Worm (Caenorhabditis elegans) whole organism, late embryonic: ENCODE measurements around the gene Y116A8C.44.

Experiments used
- K02D7.2 ChIP-seq: sonication (generic microtip); optimal IDR thresholded peaks from 2 replicates; lab custom pipeline; 2017; ENCODE audit warnings: mild to moderate bottlenecking, missing genetic modification characterization, missing compliant biosample characterization
- Y22D7AL.16 ChIP-seq: sonication (generic microtip); optimal IDR thresholded peaks from 2 replicates; lab custom pipeline; 2016; ENCODE audit warnings: missing genetic modification characterization, missing compliant biosample characterization
- ceh-14 ChIP-seq: sonication (generic microtip); optimal IDR thresholded peaks from 2 replicates; lab custom pipeline; 2016; ENCODE audit warnings: missing genotype, missing genetic modification characterization, missing compliant biosample characterization
- ceh-19 ChIP-seq: fragments of 200-800 bp; sonication (Bioruptor generic); optimal IDR thresholded peaks from 2 replicates; lab custom pipeline; 2018; ENCODE audit warnings: mild to moderate bottlenecking, missing genetic modification characterization, missing compliant biosample characterization
- ceh-22 ChIP-seq: sonication (generic microtip); optimal IDR thresholded peaks from 2 replicates; lab custom pipeline; 2017; ENCODE audit warnings: missing biosample characterization, missing genetic modification characterization
- ceh-24 ChIP-seq: sonication (generic microtip); optimal IDR thresholded peaks from 2 replicates; lab custom pipeline; 2016; ENCODE audit warnings: mild to moderate bottlenecking, missing genetic modification characterization, missing compliant biosample characterization
- ceh-48 ChIP-seq: sonication (generic microtip); optimal IDR thresholded peaks from 2 replicates; lab custom pipeline; 2016; ENCODE audit warnings: missing genetic modification characterization, inconsistent platforms, missing compliant biosample characterization
- ceh-6 ChIP-seq: fragments of 200-800 bp; sonication (Bioruptor generic); optimal IDR thresholded peaks from 2 replicates; lab custom pipeline; 2018; ENCODE audit warnings: mild to moderate bottlenecking, missing genetic modification characterization, missing compliant biosample characterization
- elt-2 ChIP-seq: sonication (generic microtip); optimal IDR thresholded peaks from 2 replicates; lab custom pipeline; 2016; ENCODE audit warnings: missing genetic modification reagents, missing genetic modification characterization, missing compliant biosample characterization
- elt-4 ChIP-seq: sonication (generic microtip); optimal IDR thresholded peaks from 2 replicates; lab custom pipeline; 2016; ENCODE audit warnings: missing genetic modification characterization, missing compliant biosample characterization
- ets-4 ChIP-seq: sonication (generic microtip); optimal IDR thresholded peaks from 2 replicates; lab custom pipeline; 2016; ENCODE audit warnings: missing genetic modification characterization, missing compliant biosample characterization
- eyg-1 ChIP-seq: sonication (generic microtip); optimal IDR thresholded peaks from 2 replicates; lab custom pipeline; 2016; ENCODE audit warnings: missing genotype, missing genetic modification characterization, missing compliant biosample characterization
- fax-1 ChIP-seq: sonication (generic microtip); optimal IDR thresholded peaks from 2 replicates; lab custom pipeline; 2016; ENCODE audit warnings: missing genotype, missing genetic modification characterization, missing compliant biosample characterization
- fkh-6 ChIP-seq: sonication (generic microtip); optimal IDR thresholded peaks from 2 replicates; lab custom pipeline; 2016; ENCODE audit warnings: missing genetic modification characterization, missing compliant biosample characterization
- hlh-15 ChIP-seq: sonication (generic microtip); optimal IDR thresholded peaks from 2 replicates; lab custom pipeline; 2016; ENCODE audit warnings: missing genetic modification characterization, missing compliant biosample characterization
- hlh-30 ChIP-seq: sonication (generic microtip); optimal IDR thresholded peaks from 2 replicates; lab custom pipeline; 2017; ENCODE audit warnings: antibody characterized with exemption, missing genetic modification characterization, missing compliant biosample characterization; ENCODE audit not compliant: insufficient read depth
- lin-11 ChIP-seq: fragments of 200-800 bp; sonication (Bioruptor generic); optimal IDR thresholded peaks from 2 replicates; lab custom pipeline; 2018; ENCODE audit warnings: mild to moderate bottlenecking, missing genetic modification characterization, missing compliant biosample characterization
- madf-2 ChIP-seq: sonication (generic microtip); optimal IDR thresholded peaks from 2 replicates; lab custom pipeline; 2017; ENCODE audit warnings: missing genetic modification characterization, missing compliant biosample characterization
- nfya-1 ChIP-seq: sonication (generic microtip); optimal IDR thresholded peaks from 2 replicates; lab custom pipeline; 2017; ENCODE audit warnings: missing genetic modification characterization, mild to moderate bottlenecking, missing compliant biosample characterization, antibody characterized with exemption, moderate library complexity
- nhr-232 ChIP-seq: sonication (generic microtip); optimal IDR thresholded peaks from 2 replicates; lab custom pipeline; 2016; ENCODE audit warnings: missing genetic modification characterization, missing compliant biosample characterization
- npax-4 ChIP-seq: sonication (generic microtip); optimal IDR thresholded peaks from 2 replicates; lab custom pipeline; 2016; ENCODE audit warnings: missing genetic modification characterization, missing compliant biosample characterization
- odd-2 ChIP-seq: sonication (generic microtip); optimal IDR thresholded peaks from 2 replicates; lab custom pipeline; 2017; ENCODE audit warnings: antibody characterized with exemption, mild to moderate bottlenecking, missing genetic modification characterization, missing compliant biosample characterization
- pag-3 ChIP-seq: sonication (generic microtip); optimal IDR thresholded peaks from 2 replicates; lab custom pipeline; 2016; ENCODE audit warnings: missing compliant biosample characterization, missing genetic modification characterization, borderline replicate concordance
- pha-4 ChIP-seq: fragments of 150-350 bp; optimal IDR thresholded peaks from 2 replicates; lab custom pipeline; 2018; ENCODE audit warnings: missing biosample characterization, missing genetic modification reagents, missing genetic modification characterization
- pros-1 ChIP-seq: fragments of 150-350 bp; optimal IDR thresholded peaks from 2 replicates; lab custom pipeline; 2014; ENCODE audit warnings: missing biosample characterization, missing genetic modification reagents, missing genetic modification characterization
- sox-2 ChIP-seq: fragments of 200-800 bp; sonication (Bioruptor generic); IDR thresholded peaks from 2 replicates; pipeline ENCODE4 v1.3.6; 2022; ENCODE audit warnings: missing genetic modification reagents, missing genetic modification characterization, missing compliant biosample characterization
- sox-4 ChIP-seq: sonication (generic microtip); optimal IDR thresholded peaks from 2 replicates; lab custom pipeline; 2017; ENCODE audit warnings: mild to moderate bottlenecking, missing genetic modification characterization, inconsistent platforms, missing compliant biosample characterization
- syd-9 ChIP-seq: sonication (generic microtip); optimal IDR thresholded peaks from 2 replicates; lab custom pipeline; 2016; ENCODE audit warnings: mild to moderate bottlenecking, missing genetic modification characterization, moderate library complexity, missing compliant biosample characterization
- unc-3 ChIP-seq, 2 experiments: fragments of 200-800 bp in 1 of 2; sonication (Bioruptor generic) in 1 of 2; sonication (generic microtip) in 1 of 2; conservative IDR thresholded peaks in 1 of 2; optimal IDR thresholded peaks in 1 of 2; 2 replicates each; pipeline versions ENCODE4 v1.3.6 to Lab custom; 2016 to 2022; ENCODE audit warnings: missing compliant biosample characterization in 2 of 2, missing genetic modification characterization in 2 of 2, missing genetic modification reagents in 1 of 2
- unc-42 ChIP-seq: sonication (generic microtip); optimal IDR thresholded peaks from 2 replicates; lab custom pipeline; 2016; ENCODE audit warnings: missing genotype, missing genetic modification characterization, missing compliant biosample characterization
- unc-55 ChIP-seq: sonication (generic microtip); optimal IDR thresholded peaks from 2 replicates; lab custom pipeline; 2017; ENCODE audit warnings: missing biosample characterization, missing genetic modification reagents, missing genetic modification characterization
- unc-86 ChIP-seq: sonication (generic microtip); optimal IDR thresholded peaks from 2 replicates; lab custom pipeline; 2016; ENCODE audit warnings: missing genetic modification characterization, missing compliant biosample characterization

The Y116A8C.44 gene

ce11 chrIV:17030494-17030893, 27.4 kb downstream of the Y116A8C.44 start, which contains the start of gene nhr-229:
nhr-229 (minus strand) TSS chrIV:17030594.
- TF ChIP-seq ceh-19 (GFP tag; lab: Kevin White, UChicago) (no peak), nfya-1 (no peak), lin-11 (tag; lab: Kevin White, UChicago) (no peak), sox-4 (tag; lab: Kevin White, UChicago) (no peak), nhr-232 (tag; lab: Kevin White, UChicago) (no peak), ceh-6 (GFP tag; lab: Kevin White, UChicago) (no peak), unc-55 (no peak)

ce11 chrIV:17026568-17026967, 31.4 kb downstream of the Y116A8C.44 start:
- no peak for TF ChIP-seq pha-4 (tag; lab: Kevin White, UChicago)
- TF ChIP-seq fkh-6 (tag; lab: Kevin White, UChicago) = no peak
- no peak for TF ChIP-seq ceh-14 (tag; lab: Kevin White, UChicago)
- no peak for TF ChIP-seq ceh-48 (tag; lab: Kevin White, UChicago)
- TF ChIP-seq unc-42 (tag; lab: Kevin White, UChicago) = no peak

ce11 chrIV:17025017-17025416, 32.9 kb downstream of the Y116A8C.44 start, which contains the start of gene dct-13:
dct-13 (minus strand) TSS chrIV:17025117.
- TF ChIP-seq K02D7.2 (tag; lab: Kevin White, UChicago) (no peak), nfya-1 (no peak), eyg-1 (tag; lab: Kevin White, UChicago) (no peak), madf-2 (tag; lab: Kevin White, UChicago) (no peak), ceh-19 (GFP tag; lab: Kevin White, UChicago) (no peak), unc-3 (GFP tag; conservative IDR thresholded peaks at IDR 0.05; lab: Robert Waterston, UW) (no peak), unc-3 (tag; optimal IDR thresholded peaks at IDR 0.05; lab: Kevin White, UChicago) (no peak), pag-3 (tag; lab: Kevin White, UChicago) (no peak), ets-4 (tag; lab: Kevin White, UChicago) (no peak), hlh-15 (tag; lab: Kevin White, UChicago) (no peak), npax-4 (no peak), Y22D7AL.16 (tag; lab: Kevin White, UChicago) (no peak), elt-4 (no peak), lin-11 (tag; lab: Kevin White, UChicago) (no peak), odd-2 (tag; lab: Kevin White, UChicago) (no peak)

DNA sequence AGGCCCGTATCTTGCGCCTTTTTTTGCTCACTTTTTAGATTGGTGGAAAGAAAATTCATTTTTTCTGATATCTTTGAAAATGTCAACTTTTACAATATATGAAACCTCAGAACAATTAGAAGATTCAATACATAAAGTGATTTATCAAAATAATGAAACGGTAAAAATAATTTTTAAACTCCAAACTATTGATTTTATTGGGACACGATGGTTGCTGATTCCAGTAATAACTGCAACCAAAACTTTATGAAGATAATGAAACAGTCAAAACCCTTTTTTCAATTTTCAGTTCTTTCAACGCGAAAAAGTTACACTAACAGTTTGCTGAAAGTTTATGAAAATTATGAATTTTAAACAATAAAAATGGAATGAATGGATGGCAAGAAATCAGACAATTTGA, 36.9 kb downstream of the Y116A8C.44 start:
- TF ChIP-seq ceh-24 (no peak), syd-9 (tag; lab: Kevin White, UChicago) (no peak), sox-2 (no peak), pros-1 (no peak), hlh-15 (tag; lab: Kevin White, UChicago) (no peak), fax-1 (tag; lab: Kevin White, UChicago) (no peak), nfya-1 (no peak), unc-86 (no peak), ceh-22 (tag; lab: Kevin White, UChicago) (no peak), unc-42 (tag; lab: Kevin White, UChicago) (no peak), lin-11 (tag; lab: Kevin White, UChicago) (no peak), eyg-1 (tag; lab: Kevin White, UChicago) (no peak), hlh-30 (tag; lab: Kevin White, UChicago) (no peak), elt-2 (tag; lab: Kevin White, UChicago) (no peak)

DNA sequence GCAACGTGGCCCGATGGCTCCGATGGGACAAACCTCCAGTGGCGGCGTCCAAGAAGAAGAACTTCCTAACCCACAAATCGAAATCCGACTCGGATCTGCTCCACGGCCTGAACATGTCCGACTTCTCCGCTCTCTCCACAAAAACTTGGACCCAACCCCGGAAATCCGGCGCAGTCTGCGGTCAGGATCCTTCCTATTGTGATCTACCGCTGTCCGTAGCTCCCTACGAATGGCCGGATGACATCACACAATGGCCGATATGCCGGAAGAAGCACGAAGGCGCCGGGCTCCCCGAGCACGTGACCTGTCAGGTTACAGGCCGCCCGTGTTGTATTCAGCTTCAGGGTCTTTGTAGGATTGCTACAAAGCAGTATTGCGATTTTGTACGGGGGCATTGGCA, 47.7 kb downstream of the Y116A8C.44 start:
- TF ChIP-seq hlh-30 (tag; lab: Kevin White, UChicago) = peak; percentile 3
- TF ChIP-seq elt-2 (tag; lab: Kevin White, UChicago) = no peak
